Worm (Caenorhabditis elegans) whole organism, L4 larva: ENCODE data around the gene cfap-20.

ENCODE experiments used
- F49E8.2 ChIP-seq: sonication (generic microtip); optimal IDR thresholded peaks from 2 replicates; lab custom pipeline; 2016; ENCODE audit warnings: missing compliant biosample characterization, mild to moderate bottlenecking, missing genetic modification characterization, borderline replicate concordance
- egl-27 ChIP-seq: sonication (generic microtip); optimal IDR thresholded peaks from 3 replicates; lab custom pipeline; 2017; ENCODE audit warnings: missing biosample characterization, missing genetic modification reagents, missing genetic modification characterization
- fkh-10 ChIP-seq: fragments of 150-350 bp; optimal IDR thresholded peaks from 2 replicates; lab custom pipeline; 2014; ENCODE audit warnings: missing biosample characterization, missing genetic modification reagents, missing genetic modification characterization
- lin-13 ChIP-seq: fragments of 150-350 bp; optimal IDR thresholded peaks from 2 replicates; lab custom pipeline; 2014; ENCODE audit warnings: missing biosample characterization, missing genetic modification reagents, missing genetic modification characterization
- mdl-1 ChIP-seq, 2 experiments: fragments of 150-350 bp in 1 of 2; sonication (generic microtip) in 1 of 2; optimal IDR thresholded peaks; 2 replicates each; lab custom pipeline; 2014 to 2017; ENCODE audit warnings: missing biosample characterization in 2 of 2, missing genetic modification characterization in 2 of 2
- nhr-11 ChIP-seq: fragments of 150-350 bp; optimal IDR thresholded peaks from 2 replicates; lab custom pipeline; 2014; ENCODE audit warnings: missing biosample characterization, missing genetic modification characterization
- nhr-25 ChIP-seq: sonication (generic microtip); optimal IDR thresholded peaks from 2 replicates; lab custom pipeline; 2017; ENCODE audit warnings: missing genetic modification characterization, mild to moderate bottlenecking, missing compliant biosample characterization, antibody characterized with exemption, moderate library complexity, borderline replicate concordance; ENCODE audit not compliant: insufficient read depth
- pqm-1 ChIP-seq: sonication (generic microtip); optimal IDR thresholded peaks from 2 replicates; lab custom pipeline; 2017; ENCODE audit warnings: missing biosample characterization, missing genetic modification characterization
- snpc-4 ChIP-seq: fragments of 150-350 bp; optimal IDR thresholded peaks from 2 replicates; lab custom pipeline; 2014; ENCODE audit warnings: missing biosample characterization, missing genetic modification characterization
- unc-62 ChIP-seq, 3 experiments: fragments of 150-350 bp in 1 of 3; sonication (generic microtip); optimal IDR thresholded peaks in 2 of 3; peaks in 1 of 3; 1 replicate in 1 of 3; 2 replicates in 2 of 3; lab custom pipeline; 2014 to 2017; ENCODE audit warnings: missing biosample characterization in 3 of 3, missing genetic modification characterization in 3 of 3, missing genetic modification reagents in 3 of 3, missing genotype in 1 of 3
- zag-1 ChIP-seq: fragments of 150-350 bp; optimal IDR thresholded peaks from 2 replicates; lab custom pipeline; 2014; ENCODE audit warnings: missing biosample characterization, missing genetic modification characterization

DNA sequence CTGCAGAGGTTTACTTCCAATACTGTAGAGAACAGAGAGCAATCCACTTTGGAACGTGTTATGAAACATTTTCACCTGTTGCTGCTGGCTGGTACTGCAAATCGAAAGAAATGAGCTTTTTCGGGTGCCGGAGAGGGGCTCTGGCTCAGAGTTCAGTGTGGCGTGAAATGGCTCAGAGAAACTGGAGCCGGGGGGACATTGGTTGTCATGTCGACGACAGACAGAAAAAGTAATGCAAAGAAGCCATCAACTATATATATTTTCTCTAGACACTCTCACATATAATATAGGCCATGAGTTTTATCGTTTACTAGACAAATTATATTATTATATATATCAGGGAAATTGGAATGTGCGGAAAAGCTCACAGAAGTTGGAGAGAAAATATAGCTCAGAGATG, at the start of gene cfap-20:
- TF ChIP-seq unc-62 (GFP tag; optimal IDR thresholded peaks at IDR 0.05 in 1 of 2; lab: Kevin White, UChicago) (no peak), unc-62 (tag; optimal IDR thresholded peaks at IDR 0.05; lab: Kevin White, UChicago) (no peak), lin-13 (GFP tag; lab: Kevin White, UChicago) (no peak), snpc-4 (tag; lab: Kevin White, UChicago) (no peak), pqm-1 (no peak), nhr-25 (tag; lab: Kevin White, UChicago) (no peak), nhr-11 (tag; lab: Kevin White, UChicago) (no peak), egl-27 (tag; lab: Kevin White, UChicago) (no peak), fkh-10 (GFP tag; lab: Kevin White, UChicago) (no peak), zag-1 (tag; lab: Kevin White, UChicago) (no peak), F49E8.2 (tag; lab: Kevin White, UChicago) (no peak), mdl-1 (tag; optimal IDR thresholded peaks at IDR 0.05; lab: Kevin White, UChicago) (no peak)
